Fruit fly (Drosophila melanogaster): Measurements from ENCODE around the gene CG8087.

Gene CG8087

DNA sequence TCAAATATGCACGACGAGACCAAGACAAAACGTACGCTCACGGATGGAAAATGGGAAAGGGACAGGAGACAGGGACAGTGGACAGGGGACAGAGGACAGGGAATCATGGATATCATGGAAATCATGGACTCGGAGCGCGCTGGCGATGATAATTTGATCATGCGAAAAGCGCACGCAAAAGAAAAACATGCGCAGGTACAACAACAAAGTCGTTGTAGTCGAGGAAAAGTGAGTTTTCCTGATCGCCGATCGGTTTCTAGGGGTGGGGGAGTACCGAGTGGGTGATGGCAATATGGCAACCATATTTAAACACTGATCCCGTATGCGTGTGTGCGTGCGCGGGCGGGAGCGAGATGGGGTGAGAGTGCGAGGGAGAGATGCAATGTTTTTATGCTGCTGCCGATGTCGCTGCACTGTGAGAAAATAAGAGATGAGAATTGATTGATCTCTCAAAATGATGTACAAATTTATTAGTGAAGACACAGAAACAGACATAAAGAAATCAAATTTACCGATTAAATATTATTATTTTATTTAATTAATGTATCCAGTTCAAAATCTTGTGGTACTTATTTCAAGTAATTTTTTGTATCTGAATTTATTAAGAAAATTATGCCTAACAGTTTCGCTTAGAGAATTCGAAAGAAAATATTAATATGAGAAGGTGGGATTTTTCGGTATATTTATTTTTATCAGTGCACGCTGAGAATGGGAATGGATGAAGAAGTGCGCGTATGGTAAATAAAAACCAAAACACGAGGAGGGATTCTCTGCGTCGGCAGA is 26.3 kb upstream of the CG8087 start (continued):
- TF ChIP-seq CG13123 (GFP tag; optimal IDR thresholded peaks at IDR 0.05): peak; percentile 70
- no peak; the same call in 1 of the 2 replicates for TF ChIP-seq E2f2 (GFP tag; IDR thresholded peaks at IDR 0.05)
- peak; percentile 61 for TF ChIP-seq sens-2 (GFP tag; IDR thresholded peaks at IDR 0.05)
- TF ChIP-seq Meics (GFP tag; optimal IDR thresholded peaks at IDR 0.05): peak; percentile 45
- no peak for TF ChIP-seq inv (GFP tag; IDR thresholded peaks at IDR 0.05; ENCODE audit: partially characterized antibody)
- TF ChIP-seq run (tag; optimal IDR thresholded peaks at IDR 0.05): peak; percentile 69
- TF ChIP-seq CG7786 (GFP tag; optimal IDR thresholded peaks at IDR 0.05): no peak
- no peak for TF ChIP-seq slbo (GFP tag; IDR thresholded peaks at IDR 0.05)
- TF ChIP-seq danr (GFP tag; IDR thresholded peaks at IDR 0.05): peak; percentile 60; the same call in 1 of the 2 replicates
- TF ChIP-seq CG4404 (GFP tag; IDR thresholded peaks at IDR 0.05): peak; percentile 91
- no peak for TF ChIP-seq ERR (GFP tag; optimal IDR thresholded peaks at IDR 0.05)
- no peak for TF ChIP-seq maf-S (GFP tag; optimal IDR thresholded peaks at IDR 0.05)
- TF ChIP-seq Atf-2 (GFP tag; optimal IDR thresholded peaks at IDR 0.05): peak; percentile 45
- no peak for TF ChIP-seq Dbx (GFP tag; IDR thresholded peaks at IDR 0.05)
- TF ChIP-seq GATAe (GFP tag; conservative IDR thresholded peaks at IDR 0.05): no peak
- no peak for TF ChIP-seq Myb (GFP tag; optimal IDR thresholded peaks at IDR 0.05)
- TF ChIP-seq dimm (GFP tag; IDR thresholded peaks at IDR 0.05): peak; percentile 43; the same call in 1 of the 2 replicates
- no peak for TF ChIP-seq CG11398 (GFP tag; optimal IDR thresholded peaks at IDR 0.05)
- peak in 1 of 2 experiments; percentile 45 for TF ChIP-seq Trl (optimal IDR thresholded peaks at IDR 0.05)
- TF ChIP-seq Trl (GFP tag; optimal IDR thresholded peaks at IDR 0.05): no peak
- peak; percentile 1 for TF ChIP-seq HmgZ (tag; optimal IDR thresholded peaks at IDR 0.05)
- peak; percentile 79 for TF ChIP-seq CG17359 (tag; optimal IDR thresholded peaks at IDR 0.05)
- TF ChIP-seq CG9437 (GFP tag; optimal IDR thresholded peaks at IDR 0.05): peak; percentile 82
- peak; percentile 83 for TF ChIP-seq CG1233 (GFP tag; optimal IDR thresholded peaks at IDR 0.05)
- TF ChIP-seq CHES-1-like (GFP tag; optimal IDR thresholded peaks at IDR 0.05): no peak
- no peak for TF ChIP-seq CG14965 (GFP tag; optimal IDR thresholded peaks at IDR 0.05; ENCODE audit: borderline replicate concordance)
- TF ChIP-seq CG5245 (GFP tag; optimal IDR thresholded peaks at IDR 0.05): peak; percentile 79
- no peak for TF ChIP-seq cad (GFP tag; optimal IDR thresholded peaks at IDR 0.05)
- peak; percentile 72 for TF ChIP-seq HHEX (GFP tag; optimal IDR thresholded peaks at IDR 0.05)
- peak; percentile 77 for TF ChIP-seq CG18619 (GFP tag; optimal IDR thresholded peaks at IDR 0.05)
- no peak for TF ChIP-seq CG33213 (GFP tag; optimal IDR thresholded peaks at IDR 0.05)
- no peak for TF ChIP-seq Mes4 (GFP tag; optimal IDR thresholded peaks at IDR 0.05)
- peak; percentile 92 for TF ChIP-seq nmo (GFP tag; optimal IDR thresholded peaks at IDR 0.05)
- TF ChIP-seq btn (GFP tag; optimal IDR thresholded peaks at IDR 0.05): no peak
- no peak for TF ChIP-seq Dfd (GFP tag; optimal IDR thresholded peaks at IDR 0.05)
- peak; percentile 67 for TF ChIP-seq CG12219 (GFP tag; optimal IDR thresholded peaks at IDR 0.05)
- TF ChIP-seq CG11247 (GFP tag; IDR thresholded peaks at IDR 0.05): no peak
- no peak for TF ChIP-seq CG12236 (GFP tag; optimal IDR thresholded peaks at IDR 0.05)
- TF ChIP-seq sc (optimal IDR thresholded peaks at IDR 0.05): no peak
- TF ChIP-seq sc (GFP tag; optimal IDR thresholded peaks at IDR 0.05): peak; percentile 93
- peak; percentile 54 for TF ChIP-seq HLHmδ (GFP tag; optimal IDR thresholded peaks at IDR 0.05)
- TF ChIP-seq CG9609 (GFP tag; optimal IDR thresholded peaks at IDR 0.05): no peak
- no peak for TF ChIP-seq h (optimal IDR thresholded peaks at IDR 0.05)
- TF ChIP-seq Antp (GFP tag; optimal IDR thresholded peaks at IDR 0.05): no peak
- TF ChIP-seq Hsf (GFP tag; optimal IDR thresholded peaks at IDR 0.05): peak; percentile 57
- TF ChIP-seq Eip74EF (GFP tag; optimal IDR thresholded peaks at IDR 0.05): peak in 1 of 2 experiments; percentile 73
- peak; percentile 81 for TF ChIP-seq CG18764 (GFP tag; optimal IDR thresholded peaks at IDR 0.05)
- peak; percentile 98 for TF ChIP-seq CG33557 (GFP tag; optimal IDR thresholded peaks at IDR 0.05)
- no peak for TF ChIP-seq Neu2 (GFP tag; optimal IDR thresholded peaks at IDR 0.05; ENCODE audit: borderline replicate concordance)
- no peak for TF ChIP-seq CG15514 (GFP tag; optimal IDR thresholded peaks at IDR 0.05)
- no peak for TF ChIP-seq pho (GFP tag; optimal IDR thresholded peaks at IDR 0.05)

Data from whole organism, embryonic.